Worm (Caenorhabditis elegans) whole organism, L3 larva: ENCODE results near the gene Y110A2AL.4.

Experiments
- R02D3.7 ChIP-seq: fragments of 150-350 bp; optimal IDR thresholded peaks from 2 replicates; lab custom pipeline; 2014; ENCODE audit warnings: missing biosample characterization, missing genetic modification characterization
- ZK546.5 ChIP-seq: sonication (generic microtip); optimal IDR thresholded peaks from 2 replicates; lab custom pipeline; 2017; ENCODE audit warnings: missing biosample characterization, missing genetic modification characterization
- ama-1 ChIP-seq: fragments of 150-350 bp; optimal IDR thresholded peaks from 2 replicates; lab custom pipeline; 2018
- ceh-16 ChIP-seq: sonication (generic microtip); optimal IDR thresholded peaks from 2 replicates; lab custom pipeline; 2017; ENCODE audit warnings: missing biosample characterization, missing genetic modification characterization
- ceh-28 ChIP-seq: fragments of 150-350 bp; optimal IDR thresholded peaks from 2 replicates; lab custom pipeline; 2014; ENCODE audit warnings: missing biosample characterization, missing genetic modification reagents, missing genetic modification characterization
- ceh-9 ChIP-seq: sonication (generic microtip); optimal IDR thresholded peaks from 2 replicates; lab custom pipeline; 2018; ENCODE audit warnings: missing biosample characterization, missing genetic modification characterization
- daf-12 ChIP-seq: fragments of 150-350 bp; optimal IDR thresholded peaks from 2 replicates; lab custom pipeline; 2014; ENCODE audit warnings: missing biosample characterization, missing genetic modification reagents, missing genetic modification characterization
- egl-27 ChIP-seq: sonication (generic microtip); optimal IDR thresholded peaks from 4 replicates; lab custom pipeline; 2017; ENCODE audit warnings: missing biosample characterization, missing genetic modification reagents, missing genetic modification characterization
- egl-5 ChIP-seq: fragments of 150-350 bp; optimal IDR thresholded peaks from 2 replicates; lab custom pipeline; 2017; ENCODE audit warnings: missing biosample characterization, missing genetic modification reagents, missing genetic modification characterization, inconsistent platforms
- elt-1 ChIP-seq: fragments of 150-350 bp; optimal IDR thresholded peaks from 2 replicates; lab custom pipeline; 2014; ENCODE audit warnings: missing biosample characterization, missing genetic modification characterization
- elt-2 ChIP-seq: sonication (generic microtip); optimal IDR thresholded peaks from 2 replicates; lab custom pipeline; 2016; ENCODE audit warnings: missing genetic modification reagents, mild to moderate bottlenecking, missing genetic modification characterization, missing compliant biosample characterization
- eor-1 ChIP-seq, 2 experiments: fragments of 150-350 bp; optimal IDR thresholded peaks; 2 replicates each; lab custom pipeline; 2014 to 2018; ENCODE audit warnings: missing biosample characterization in 2 of 2, missing genetic modification characterization in 2 of 2
- fkh-10 ChIP-seq: sonication (generic microtip); optimal IDR thresholded peaks from 2 replicates; lab custom pipeline; 2017; ENCODE audit warnings: missing biosample characterization, missing genetic modification reagents, missing genetic modification characterization
- fkh-2 ChIP-seq: fragments of 150-350 bp; optimal IDR thresholded peaks from 2 replicates; lab custom pipeline; 2014; ENCODE audit warnings: missing biosample characterization, missing genetic modification reagents, missing genetic modification characterization
- fos-1 ChIP-seq: fragments of 150-350 bp; optimal IDR thresholded peaks from 2 replicates; lab custom pipeline; 2014; ENCODE audit warnings: missing biosample characterization, missing genetic modification characterization
- hmg-11 ChIP-seq: sonication (generic microtip); optimal IDR thresholded peaks from 2 replicates; lab custom pipeline; 2016; ENCODE audit warnings: missing genetic modification characterization, missing compliant biosample characterization
- jun-1 ChIP-seq: fragments of 150-350 bp; optimal IDR thresholded peaks from 2 replicates; lab custom pipeline; 2014; ENCODE audit warnings: missing biosample characterization, missing genetic modification reagents, missing genetic modification characterization
- lin-15B ChIP-seq: fragments of 150-350 bp; optimal IDR thresholded peaks from 2 replicates; lab custom pipeline; 2014; ENCODE audit warnings: missing biosample characterization, missing genetic modification characterization
- lsy-12 ChIP-seq: sonication (generic microtip); optimal IDR thresholded peaks from 2 replicates; lab custom pipeline; 2016; ENCODE audit warnings: mild to moderate bottlenecking, missing genetic modification characterization, missing compliant biosample characterization
- nfya-1 ChIP-seq: sonication (generic microtip); optimal IDR thresholded peaks from 2 replicates; lab custom pipeline; 2017; ENCODE audit warnings: missing genetic modification characterization, mild to moderate bottlenecking, missing compliant biosample characterization, antibody characterized with exemption, moderate library complexity; ENCODE audit not compliant: insufficient read depth
- nhr-23 ChIP-seq: fragments of 150-350 bp; optimal IDR thresholded peaks from 2 replicates; lab custom pipeline; 2014; ENCODE audit warnings: missing biosample characterization, missing genetic modification reagents, missing genetic modification characterization
- nhr-237 ChIP-seq: fragments of 150-350 bp; optimal IDR thresholded peaks from 2 replicates; lab custom pipeline; 2014; ENCODE audit warnings: missing biosample characterization, missing genetic modification characterization
- nhr-25 ChIP-seq: sonication (generic microtip); optimal IDR thresholded peaks from 2 replicates; lab custom pipeline; 2017; ENCODE audit warnings: missing biosample characterization, missing genetic modification characterization
- nhr-28 ChIP-seq: fragments of 150-350 bp; optimal IDR thresholded peaks from 2 replicates; lab custom pipeline; 2014; ENCODE audit warnings: missing biosample characterization, missing genetic modification characterization
- nhr-43 ChIP-seq: sonication (generic microtip); optimal IDR thresholded peaks from 2 replicates; lab custom pipeline; 2016; ENCODE audit warnings: mild to moderate bottlenecking, missing genetic modification characterization, missing compliant biosample characterization; ENCODE audit not compliant: poor library complexity, severe bottlenecking
- pha-4 ChIP-seq: fragments of 150-350 bp; optimal IDR thresholded peaks from 2 replicates; lab custom pipeline; 2014; ENCODE audit warnings: missing biosample characterization, missing genetic modification reagents, missing genetic modification characterization
- pqm-1 ChIP-seq: fragments of 150-350 bp; optimal IDR thresholded peaks from 2 replicates; lab custom pipeline; 2017; ENCODE audit warnings: missing biosample characterization, missing genetic modification characterization, inconsistent platforms
- skn-1 ChIP-seq: fragments of 150-350 bp; optimal IDR thresholded peaks from 2 replicates; lab custom pipeline; 2014; ENCODE audit warnings: missing biosample characterization, missing genetic modification characterization
- snpc-4 ChIP-seq: fragments of 150-350 bp; optimal IDR thresholded peaks from 2 replicates; lab custom pipeline; 2014; ENCODE audit warnings: missing biosample characterization, missing genetic modification characterization
- unc-39 ChIP-seq: sonication (generic microtip); optimal IDR thresholded peaks from 4 replicates; lab custom pipeline; 2017; ENCODE audit warnings: missing biosample characterization, missing genetic modification characterization
- unc-62 ChIP-seq: fragments of 150-350 bp; sonication (generic microtip); optimal IDR thresholded peaks from 4 replicates; lab custom pipeline; 2014; ENCODE audit warnings: missing biosample characterization, missing genetic modification reagents, missing genetic modification characterization
- ztf-4 ChIP-seq: fragments of 150-350 bp; optimal IDR thresholded peaks from 2 replicates; lab custom pipeline; 2014; ENCODE audit warnings: missing biosample characterization, missing genetic modification characterization

Y110A2AL.4 gene

ce11 chrII:2858851-2859250 lies 19.7 kb downstream of the Y110A2AL.4 start:
- no peak for TF ChIP-seq nhr-23 (tag; lab: Kevin White, UChicago)
- TF ChIP-seq pha-4 (tag; lab: Kevin White, UChicago) = no peak
- no peak for TF ChIP-seq unc-62 (GFP tag; lab: Kevin White, UChicago)
- no peak for TF ChIP-seq nfya-1 (tag; lab: Kevin White, UChicago)
- TF ChIP-seq nhr-43 = no peak
- no peak for TF ChIP-seq nhr-25 (tag; lab: Kevin White, UChicago)
- TF ChIP-seq ZK546.5 (tag; lab: Kevin White, UChicago) = no peak
- no peak for TF ChIP-seq ceh-16
- no peak for TF ChIP-seq egl-5
- no peak for TF ChIP-seq elt-1 (tag; lab: Kevin White, UChicago)
- TF ChIP-seq nhr-28 (tag; lab: Kevin White, UChicago) = no peak
- no peak for TF ChIP-seq fkh-2 (tag; lab: Kevin White, UChicago)
- no peak for TF ChIP-seq unc-39 (tag; lab: Kevin White, UChicago)
- TF ChIP-seq snpc-4 = no peak
- TF ChIP-seq egl-27 = no peak
- no peak for TF ChIP-seq fos-1 (tag; lab: Kevin White, UChicago)

ce11 chrII:2859315-2859714 lies 20.2 kb downstream of the Y110A2AL.4 start:
- no peak for TF ChIP-seq daf-12 (tag; lab: Kevin White, UChicago)
- TF ChIP-seq nhr-23 (tag; lab: Kevin White, UChicago) = no peak
- TF ChIP-seq R02D3.7 (tag; lab: Kevin White, UChicago) = no peak
- no peak for TF ChIP-seq skn-1 (tag; lab: Kevin White, UChicago)
- no peak for TF ChIP-seq ceh-28 (tag; lab: Kevin White, UChicago)
- no peak for TF ChIP-seq fos-1 (tag; lab: Kevin White, UChicago)
- TF ChIP-seq ceh-9 (tag; lab: Kevin White, UChicago) = no peak
- no peak for TF ChIP-seq ZK546.5 (tag; lab: Kevin White, UChicago)
- TF ChIP-seq lin-15B (tag; lab: Kevin White, UChicago) = no peak
- no peak for TF ChIP-seq jun-1 (tag; lab: Kevin White, UChicago)
- TF ChIP-seq nhr-43 = no peak

DNA sequence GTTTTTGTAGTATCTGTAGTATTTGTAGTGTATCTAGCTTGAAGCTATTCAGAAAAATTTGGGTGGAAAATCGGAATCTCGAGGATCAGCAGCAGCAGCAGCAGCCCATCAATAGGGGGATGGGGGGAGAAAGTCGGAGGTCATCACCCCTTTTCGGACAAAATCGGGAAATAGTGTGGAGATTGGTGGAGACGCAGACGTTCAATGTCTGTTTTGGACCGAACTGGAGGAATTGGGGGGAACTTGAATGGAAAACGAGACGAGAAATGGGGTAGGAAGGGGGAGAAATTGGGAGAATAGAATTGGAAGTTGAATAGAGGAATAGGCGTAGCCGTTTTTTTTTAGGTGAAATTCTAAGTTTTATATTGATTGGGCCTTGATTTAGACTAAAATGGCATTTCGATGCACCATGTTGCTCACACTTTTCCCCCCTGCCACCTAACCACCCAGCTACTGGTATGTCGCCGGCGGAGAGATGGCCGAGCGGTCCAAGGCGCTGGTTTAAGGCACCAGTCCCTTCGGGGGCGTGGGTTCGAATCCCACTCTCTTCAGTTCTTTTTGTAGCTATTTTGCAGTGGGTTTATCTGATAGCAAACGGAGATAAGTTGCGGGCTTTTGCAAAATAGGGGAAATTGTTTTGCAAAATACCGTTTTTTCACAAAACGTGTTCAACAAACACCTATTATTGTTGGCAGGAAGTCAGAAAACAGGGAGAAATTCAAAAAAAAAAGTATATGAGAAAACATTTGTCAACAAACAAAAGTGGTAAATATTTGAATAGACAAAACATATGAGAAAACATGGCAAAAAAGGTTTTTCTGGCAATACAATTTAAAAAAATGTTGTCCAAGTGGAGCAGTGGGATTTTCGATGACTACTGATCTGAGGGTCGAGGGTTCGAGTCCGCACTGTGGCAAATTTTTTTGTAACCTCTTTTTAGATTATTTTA lies 21.0 kb downstream of the Y110A2AL.4 start:
- TF ChIP-seq nfya-1 (tag; lab: Kevin White, UChicago) = peak; percentile 10
- no peak for TF ChIP-seq fkh-10 (GFP tag; lab: Kevin White, UChicago)
- peak; percentile 43 for TF ChIP-seq nhr-23 (tag; lab: Kevin White, UChicago)
- TF ChIP-seq pha-4 (tag; lab: Kevin White, UChicago) = peak; percentile 24

- TF ChIP-seq nhr-43 = no peak
- peak; percentile 19 for TF ChIP-seq elt-2 (tag; lab: Kevin White, UChicago)
- no peak for TF ChIP-seq ztf-4 (tag; lab: Kevin White, UChicago)
- no peak for TF ChIP-seq nfya-1 (tag; lab: Kevin White, UChicago)
- TF ChIP-seq ceh-28 (tag; lab: Kevin White, UChicago) = no peak
- TF ChIP-seq hmg-11 = peak; percentile 32
These were observed 22.4 kb downstream of the Y110A2AL.4 start for ce11 chrII:2861385-2862099.

- TF ChIP-seq nhr-237 (tag; lab: Kevin White, UChicago) (no peak), ceh-28 (tag; lab: Kevin White, UChicago) (no peak), lsy-12 (tag; lab: Kevin White, UChicago) (no peak), ama-1 (lab: Kevin White, UChicago) (no peak), egl-5 (no peak), ceh-16 (no peak), pha-4 (tag; lab: Kevin White, UChicago) (no peak), jun-1 (tag; lab: Kevin White, UChicago) (no peak), pqm-1 (no peak), nhr-25 (tag; lab: Kevin White, UChicago) (no peak), skn-1 (tag; lab: Kevin White, UChicago) (no peak), R02D3.7 (tag; lab: Kevin White, UChicago) (no peak), nfya-1 (tag; lab: Kevin White, UChicago) (no peak), eor-1 (tag; optimal IDR thresholded peaks at IDR 0.05; lab: Kevin White, UChicago) (no peak), unc-39 (tag; lab: Kevin White, UChicago) (no peak)
These were observed 23.5 kb downstream of the Y110A2AL.4 start for ce11 chrII:2862557-2863035.
